Fruit fly (Drosophila melanogaster): ENCODE data around the gene CstF50.

dm6 chr3R:31771790-31772576, 35.2 kb upstream of the CstF50 start, which contains the start of the genes betaGlu and sip3:
- TF ChIP-seq CG8478 (optimal IDR thresholded peaks at IDR 0.05) (no peak), CTCF (optimal IDR thresholded peaks at IDR 0.05) (no peak)

All from S2 (cell line).